Worm (Caenorhabditis elegans): ENCODE results near the gene oatr-1.

The oatr-1 gene

ce11 chrIII:6398124-6398523 lies 2.1 kb upstream of the oatr-1 start:
- TF ChIP-seq tlf-1 (GFP tag; optimal IDR thresholded peaks at IDR 0.05) = no peak
- TF ChIP-seq K12H6.12 (tag; optimal IDR thresholded peaks at IDR 0.05) = no peak
- TF ChIP-seq C17E4.6 (GFP tag; IDR thresholded peaks at IDR 0.05) = no peak
- no peak for TF ChIP-seq C06A6.2 (GFP tag; conservative IDR thresholded peaks at IDR 0.05)
- TF ChIP-seq F33H1.4 (GFP tag; IDR thresholded peaks at IDR 0.05) = no peak
- no peak for TF ChIP-seq F39B2.1 (GFP tag; IDR thresholded peaks at IDR 0.05)
- TF ChIP-seq egl-18 (GFP tag; IDR thresholded peaks at IDR 0.05) = no peak
- no peak for TF ChIP-seq lsl-1 (GFP tag; optimal IDR thresholded peaks at IDR 0.05)

DNA sequence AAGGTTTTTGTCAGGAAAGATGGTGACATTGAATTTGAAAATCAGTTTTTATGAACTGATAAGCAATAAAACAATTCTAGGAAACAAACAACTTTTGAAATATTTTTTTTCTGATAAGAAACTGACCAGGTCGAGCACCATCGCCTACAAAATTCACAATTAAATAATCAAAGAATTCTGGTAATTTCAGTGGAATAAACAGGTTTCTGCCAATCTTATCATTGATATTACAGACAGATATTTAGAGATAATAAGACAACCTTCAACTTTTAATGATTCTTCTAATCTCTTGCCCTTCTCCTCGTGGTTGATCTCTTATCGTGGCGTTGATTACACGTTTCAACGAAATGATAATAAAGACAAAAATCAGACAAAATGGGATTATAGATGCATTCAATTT lies 399 bp upstream of the oatr-1 start:
- TF ChIP-seq F22D6.2 (tag; optimal IDR thresholded peaks at IDR 0.05) (peak; percentile 11), somi-1 (GFP tag; optimal IDR thresholded peaks at IDR 0.05) (no peak), tlf-1 (GFP tag; optimal IDR thresholded peaks at IDR 0.05) (peak; percentile 10), let-607 (tag; optimal IDR thresholded peaks at IDR 0.05) (peak in 1 of 2 experiments; percentile 45), cebp-1 (GFP tag; IDR thresholded peaks at IDR 0.05) (no peak), cebp-1 (tag; optimal IDR thresholded peaks at IDR 0.05) (peak; percentile 19), ZK185.1 (tag; optimal IDR thresholded peaks at IDR 0.05; ENCODE audit: poor library complexity, severe bottlenecking) (no peak), nhr-80 (tag; optimal IDR thresholded peaks at IDR 0.05) (peak; percentile 82), atf-7 (tag; optimal IDR thresholded peaks at IDR 0.05) (peak; percentile 57)

DNA sequence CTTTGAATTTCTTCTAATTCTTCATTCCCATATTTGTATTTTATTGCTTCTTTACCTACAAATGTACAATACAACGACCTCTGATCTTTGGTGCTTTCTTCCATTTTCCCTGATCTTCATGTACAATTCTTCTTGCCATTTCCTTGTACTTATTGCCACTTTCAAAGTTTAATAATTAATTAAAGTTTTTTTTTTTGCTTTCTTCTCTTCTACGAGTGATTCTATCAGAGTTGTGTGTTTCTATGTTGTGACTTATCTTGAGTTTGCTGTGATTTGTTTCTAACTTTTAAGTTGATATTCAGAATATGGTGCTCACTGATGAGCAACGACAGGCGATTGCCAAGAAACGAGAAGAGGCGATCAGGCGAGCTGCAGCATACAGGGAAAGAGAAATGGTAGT lies 5.3 kb downstream of the oatr-1 start, which contains the start of gene smrc-1:
smrc-1 (plus strand) TSS at position 301 of the 400 bp plus-strand sequence.
- TF ChIP-seq ceh-27 (GFP tag; optimal IDR thresholded peaks at IDR 0.05) (no peak), atf-7 (tag; optimal IDR thresholded peaks at IDR 0.05) (no peak), lsy-27 (tag; optimal IDR thresholded peaks at IDR 0.05; ENCODE audit: borderline replicate concordance, insufficient read depth) (no peak), ztf-28 (GFP tag; IDR thresholded peaks at IDR 0.05) (no peak), lir-1 (GFP tag; conservative IDR thresholded peaks at IDR 0.05) (no peak)

- peak; percentile 0 for TF ChIP-seq lsl-1 (GFP tag; optimal IDR thresholded peaks at IDR 0.05)
- TF ChIP-seq B0261.1 (tag; optimal IDR thresholded peaks at IDR 0.05) = no peak
- TF ChIP-seq snpc-1.3 (tag; optimal IDR thresholded peaks at IDR 0.05; ENCODE audit: insufficient read depth) = no peak
Observed at ce11 chrIII:6389533-6389932, 6.4 kb downstream of the oatr-1 start, which contains the start of gene C16A3.2. C16A3.2 (plus strand) TSS chrIII:6389833.

ce11 chrIII:6382987-6383602 lies 12.9 kb downstream of the oatr-1 start, which contains the start of gene let-716:
let-716 (plus strand) TSS chrIII:6383552.
- TF ChIP-seq ama-1 (optimal IDR thresholded peaks at IDR 0.05) (no peak), ama-1 (GFP tag; optimal IDR thresholded peaks at IDR 0.05) (peak in 1 of 2 experiments; percentile 2), B0035.1 (tag; optimal IDR thresholded peaks at IDR 0.05) (no peak), ztf-18 (tag; optimal IDR thresholded peaks at IDR 0.05) (peak; percentile 1), nfya-1 (tag; optimal IDR thresholded peaks at IDR 0.05; ENCODE audit: borderline replicate concordance, insufficient read depth) (no peak), C17E4.6 (GFP tag; IDR thresholded peaks at IDR 0.05) (no peak), hlh-12 (tag; optimal IDR thresholded peaks at IDR 0.05) (no peak), madf-6 (GFP tag; IDR thresholded peaks at IDR 0.05) (peak; percentile 30; the same call in 1 of the 2 replicates), lsl-1 (GFP tag; optimal IDR thresholded peaks at IDR 0.05) (peak; percentile 87), atf-7 (tag; optimal IDR thresholded peaks at IDR 0.05) (no peak), Y67H2A.10 (GFP tag; conservative IDR thresholded peaks at IDR 0.05) (no peak), him-1 (tag; optimal IDR thresholded peaks at IDR 0.05) (peak; percentile 42), F49E8.2 (tag; optimal IDR thresholded peaks at IDR 0.05; ENCODE audit: insufficient read depth) (peak; percentile 59), dpl-1 (GFP tag; optimal IDR thresholded peaks at IDR 0.05) (no peak), ztf-6 (GFP tag; IDR thresholded peaks at IDR 0.05) (no peak), lin-35 (GFP tag; optimal IDR thresholded peaks at IDR 0.05) (peak in 1 of 3 experiments; percentile 39), F33H1.4 (GFP tag; IDR thresholded peaks at IDR 0.05) (peak; percentile 64), F23B12.7 (tag; optimal IDR thresholded peaks at IDR 0.05; ENCODE audit: insufficient read depth) (peak; percentile 20), hmg-20 (GFP tag; IDR thresholded peaks at IDR 0.05) (no peak), xnd-1 (tag; optimal IDR thresholded peaks at IDR 0.05) (peak; percentile 14), snpc-1.1 (tag; optimal IDR thresholded peaks at IDR 0.05; ENCODE audit: insufficient read depth) (no peak), madf-10 (tag; optimal IDR thresholded peaks at IDR 0.05) (no peak)
